Worm (Caenorhabditis elegans): ENCODE results near the gene selt-1.1.

- TF ChIP-seq hnd-1 (tag; optimal IDR thresholded peaks at IDR 0.05): no peak
- TF ChIP-seq ama-1 (optimal IDR thresholded peaks at IDR 0.05): no peak
- no peak for TF ChIP-seq hmg-4 (GFP tag; optimal IDR thresholded peaks at IDR 0.05)
- no peak for TF ChIP-seq tra-4 (tag; optimal IDR thresholded peaks at IDR 0.05)
These were observed 9.3 kb upstream of the selt-1.1 start for ce11 chrX:11555527-11556137.
